Fruit fly (Drosophila melanogaster) whole organism, embryonic: ENCODE results near the gene CG33107.

ENCODE experiments used
- ATbp ChIP-seq: fragments of 200-800 bp; sonication (Bioruptor generic); optimal IDR thresholded peaks from 2 replicates; lab custom pipeline; 2017; ENCODE audit warnings: missing biosample characterization, mild to moderate bottlenecking, missing genetic modification characterization, missing genetic modification reagents
- Abd-B ChIP-seq: fragments of 200-800 bp; sonication (Bioruptor generic); optimal IDR thresholded peaks from 2 replicates; lab custom pipeline; 2018; ENCODE audit warnings: missing biosample characterization, mild to moderate bottlenecking, missing genetic modification characterization, moderate library complexity
- Atf3 ChIP-seq: fragments of 200-800 bp; sonication (Bioruptor generic); optimal IDR thresholded peaks from 3 replicates; lab custom pipeline; 2016; ENCODE audit warnings: missing biosample characterization, missing genetic modification characterization
- Blimp-1 ChIP-seq: fragments of 200-800 bp; sonication (Bioruptor generic); optimal IDR thresholded peaks from 3 replicates; lab custom pipeline; 2018; ENCODE audit warnings: missing biosample characterization, missing genetic modification characterization, mild to moderate bottlenecking, moderate library complexity, missing genetic modification reagents
- CG10654 ChIP-seq: fragments of 200-800 bp; sonication (Bioruptor generic); optimal IDR thresholded peaks from 2 replicates; lab custom pipeline; 2016; ENCODE audit warnings: missing biosample characterization, missing genetic modification characterization
- CG13424 ChIP-seq: fragments of 200-800 bp; sonication (Bioruptor generic); optimal IDR thresholded peaks from 2 replicates; lab custom pipeline; 2019; ENCODE audit warnings: missing biosample characterization, mild to moderate bottlenecking, missing genetic modification characterization, moderate library complexity
- CG15011 ChIP-seq: fragments of 200-800 bp; sonication (Bioruptor generic); optimal IDR thresholded peaks from 3 replicates; lab custom pipeline; 2018; ENCODE audit warnings: missing biosample characterization, mild to moderate bottlenecking, missing genetic modification characterization
- CG15269 ChIP-seq: fragments of 200-800 bp; sonication (Bioruptor generic); optimal IDR thresholded peaks from 2 replicates; lab custom pipeline; 2018; ENCODE audit warnings: missing biosample characterization, mild to moderate bottlenecking, missing genetic modification characterization, moderate library complexity
- CG16779 ChIP-seq: fragments of 200-800 bp; sonication (Bioruptor generic); IDR thresholded peaks from 2 replicates; pipeline ENCODE4 v1.3.6; 2022; ENCODE audit warnings: missing biosample characterization, missing genetic modification characterization
- CG16815 ChIP-seq: fragments of 200-800 bp; sonication (Bioruptor generic); optimal IDR thresholded peaks from 3 replicates; lab custom pipeline; 2017; ENCODE audit warnings: missing biosample characterization, mild to moderate bottlenecking, missing genetic modification characterization
- CG18262 ChIP-seq: fragments of 200-800 bp; optimal IDR thresholded peaks from 3 replicates; lab custom pipeline; 2019; ENCODE audit warnings: missing biosample characterization, mild to moderate bottlenecking, missing genetic modification characterization, moderate library complexity
- CG2202 ChIP-seq: fragments of 200-800 bp; sonication (Bioruptor generic); optimal IDR thresholded peaks from 2 replicates; lab custom pipeline; 2018; ENCODE audit warnings: missing biosample characterization, mild to moderate bottlenecking, missing genetic modification characterization
- CG2875 ChIP-seq: fragments of 200-800 bp; sonication (Bioruptor generic); optimal IDR thresholded peaks from 2 replicates; lab custom pipeline; 2017; ENCODE audit warnings: missing biosample characterization, mild to moderate bottlenecking, missing genetic modification characterization, missing genetic modification reagents
- CG33213 ChIP-seq: fragments of 200-800 bp; sonication (Bioruptor generic); optimal IDR thresholded peaks from 3 replicates; lab custom pipeline; 2016; ENCODE audit warnings: missing biosample characterization, missing genetic modification characterization
- CG3407 ChIP-seq: fragments of 200-800 bp; sonication (Bioruptor generic); optimal IDR thresholded peaks from 2 replicates; lab custom pipeline; 2018; ENCODE audit warnings: missing biosample characterization, mild to moderate bottlenecking, missing genetic modification characterization
- CG4707 ChIP-seq: fragments of 200-800 bp; sonication (Bioruptor generic); optimal IDR thresholded peaks from 2 replicates; lab custom pipeline; 2018; ENCODE audit warnings: missing biosample characterization, mild to moderate bottlenecking, missing genetic modification characterization, moderate library complexity
- CG5245 ChIP-seq: fragments of 200-800 bp; sonication (Bioruptor generic); optimal IDR thresholded peaks from 3 replicates; lab custom pipeline; 2016; ENCODE audit warnings: missing biosample characterization, missing genetic modification characterization
- CG6683 ChIP-seq: fragments of 200-800 bp; sonication (Bioruptor generic); optimal IDR thresholded peaks from 2 replicates; lab custom pipeline; 2017; ENCODE audit warnings: missing biosample characterization, mild to moderate bottlenecking, missing genetic modification characterization, missing genetic modification reagents
- CG8924 ChIP-seq: fragments of 200-800 bp; optimal IDR thresholded peaks from 3 replicates; lab custom pipeline; 2019; ENCODE audit warnings: missing biosample characterization, mild to moderate bottlenecking, missing genetic modification characterization, moderate library complexity
- D ChIP-seq, 2 experiments: fragments of 200-800 bp in 1 of 2; fragments of >200 bp in 1 of 2; sonication (Bioruptor generic) in 1 of 2; optimal IDR thresholded peaks; 2 replicates in 1 of 2; 3 replicates in 1 of 2; lab custom pipeline; 2017; ENCODE audit warnings: mild to moderate bottlenecking in 1 of 2, missing biosample characterization in 1 of 2, missing genetic modification characterization in 1 of 2, missing genetic modification reagents in 1 of 2
- Eip74EF ChIP-seq, 2 experiments: fragments of 200-800 bp in 1 of 2; fragments of >200 bp in 1 of 2; sonication (Bioruptor generic) in 1 of 2; optimal IDR thresholded peaks; 2 replicates each; lab custom pipeline; 2017 to 2019; ENCODE audit warnings: missing biosample characterization in 2 of 2, missing genetic modification characterization in 2 of 2, mild to moderate bottlenecking in 1 of 2, moderate library complexity in 1 of 2
- HLH3B ChIP-seq: fragments of 200-800 bp; sonication (Bioruptor generic); IDR thresholded peaks from 2 replicates; pipeline ENCODE4 v1.3.6; 2022; ENCODE audit warnings: missing biosample characterization, missing genetic modification characterization
- Hr51 ChIP-seq, 2 experiments: fragments of 200-800 bp; sonication (Bioruptor generic); optimal IDR thresholded peaks; 2 replicates in 1 of 2; 3 replicates in 1 of 2; lab custom pipeline; 2016 to 2018; ENCODE audit warnings: missing biosample characterization in 2 of 2, missing genetic modification characterization in 2 of 2, mild to moderate bottlenecking in 1 of 2, moderate library complexity in 1 of 2
- MBD-R2 ChIP-seq: fragments of 200-800 bp; sonication (Bioruptor generic); IDR thresholded peaks from 2 replicates; pipeline ENCODE4 v1.3.6; 2022; ENCODE audit warnings: missing biosample characterization, missing genetic modification characterization
- Med ChIP-seq: fragments of 200-800 bp; sonication (Bioruptor generic); peaks from one replicate; lab custom pipeline; 2016; ENCODE audit warnings: missing biosample characterization, missing genetic modification characterization, mild to moderate bottlenecking, inconsistent platforms, moderate library complexity
- Oli ChIP-seq: fragments of 200-800 bp; sonication (Bioruptor generic); optimal IDR thresholded peaks from 2 replicates; lab custom pipeline; 2018; ENCODE audit warnings: missing biosample characterization, mild to moderate bottlenecking, missing genetic modification characterization, moderate library complexity
- Side ChIP-seq: fragments of 200-800 bp; sonication (Bioruptor generic); optimal IDR thresholded peaks from 2 replicates; lab custom pipeline; 2016; ENCODE audit warnings: missing biosample characterization, missing genetic modification characterization
- Sry-β ChIP-seq: fragments of 200-800 bp; sonication (Bioruptor generic); optimal IDR thresholded peaks from 2 replicates; lab custom pipeline; 2018; ENCODE audit warnings: missing biosample characterization, mild to moderate bottlenecking, missing genetic modification characterization, moderate library complexity
- Vsx1 ChIP-seq: fragments of 200-800 bp; sonication (Bioruptor generic); optimal IDR thresholded peaks from 2 replicates; lab custom pipeline; 2017; ENCODE audit warnings: missing biosample characterization, mild to moderate bottlenecking, missing genetic modification characterization, missing genetic modification reagents
- ase ChIP-seq: fragments of 200-800 bp; sonication (Bioruptor generic); IDR thresholded peaks from 3 replicates; pipeline ENCODE4 v1.3.6; 2022; ENCODE audit warnings: missing biosample characterization, missing genetic modification characterization
- bsh ChIP-seq, 2 experiments: fragments of 200-800 bp; sonication (Bioruptor generic); optimal IDR thresholded peaks; 2 replicates each; lab custom pipeline; 2017 to 2018; ENCODE audit warnings: mild to moderate bottlenecking in 2 of 2, missing biosample characterization in 2 of 2, missing genetic modification characterization in 2 of 2, moderate library complexity in 1 of 2
- cas ChIP-seq: fragments of 200-800 bp; sonication (Bioruptor generic); IDR thresholded peaks from 2 replicates; pipeline ENCODE4 v1.3.6; 2022; ENCODE audit warnings: missing biosample characterization, missing genetic modification characterization
- chif ChIP-seq, 2 experiments: fragments of 200-800 bp; sonication (Bioruptor generic); optimal IDR thresholded peaks; 3 replicates each; lab custom pipeline; 2016; ENCODE audit warnings: missing biosample characterization in 2 of 2, missing genetic modification characterization in 2 of 2
- chm ChIP-seq: fragments of 200-800 bp; sonication (Bioruptor generic); IDR thresholded peaks from 2 replicates; pipeline ENCODE4 v1.3.6; 2022; ENCODE audit warnings: missing biosample characterization, missing genetic modification characterization
- dmrt99B ChIP-seq: fragments of 200-800 bp; sonication (Bioruptor generic); optimal IDR thresholded peaks from 2 replicates; lab custom pipeline; 2018; ENCODE audit warnings: missing biosample characterization, mild to moderate bottlenecking, missing genetic modification characterization, moderate library complexity
- dpn ChIP-seq, 2 experiments: fragments of 200-800 bp; sonication (Bioruptor generic); optimal IDR thresholded peaks; 3 replicates each; lab custom pipeline; 2016; ENCODE audit warnings: missing biosample characterization in 2 of 2, missing genetic modification characterization in 2 of 2
- gfzf ChIP-seq: fragments of 200-800 bp; sonication (Bioruptor generic); optimal IDR thresholded peaks from 2 replicates; lab custom pipeline; 2016; ENCODE audit warnings: missing biosample characterization, mild to moderate bottlenecking, missing genetic modification characterization, moderate library complexity
- grau ChIP-seq: fragments of 200-800 bp; optimal IDR thresholded peaks from 3 replicates; lab custom pipeline; 2019; ENCODE audit warnings: missing biosample characterization, mild to moderate bottlenecking, missing genetic modification characterization, moderate library complexity
- h ChIP-seq: fragments of >200 bp; optimal IDR thresholded peaks from 2 replicates; lab custom pipeline; 2017
- ham ChIP-seq: fragments of 200-800 bp; sonication (Bioruptor generic); IDR thresholded peaks from 2 replicates; pipeline ENCODE4 v1.3.6; 2022; ENCODE audit warnings: missing biosample characterization, missing genetic modification characterization
- hbn ChIP-seq: fragments of 200-800 bp; sonication (Bioruptor generic); IDR thresholded peaks from 2 replicates; pipeline ENCODE4 v1.3.6; 2022; ENCODE audit warnings: missing biosample characterization, missing genetic modification characterization; ENCODE audit not compliant: partially characterized antibody
- hkb ChIP-seq, 2 experiments: fragments of 200-800 bp in 1 of 2; fragments of >200 bp in 1 of 2; sonication (Bioruptor generic) in 1 of 2; IDR thresholded peaks in 1 of 2; optimal IDR thresholded peaks in 1 of 2; 2 replicates each; pipeline versions ENCODE4 v1.3.6 to Lab custom; 2017 to 2022; ENCODE audit warnings: missing biosample characterization in 1 of 2, missing genetic modification characterization in 1 of 2
- jigr1 ChIP-seq: fragments of 200-800 bp; sonication (Bioruptor generic); IDR thresholded peaks from 3 replicates; pipeline ENCODE4 v1.3.6; 2022; ENCODE audit warnings: missing biosample characterization, missing genetic modification characterization
- lola ChIP-seq, 3 experiments: fragments of >200 bp in 2 of 3; fragments of 200-800 bp in 1 of 3; sonication (Bioruptor generic) in 1 of 3; optimal IDR thresholded peaks; 2 replicates each; lab custom pipeline; 2017 to 2019; ENCODE audit warnings: missing biosample characterization in 3 of 3, missing genetic modification characterization in 3 of 3, mild to moderate bottlenecking in 1 of 3, moderate library complexity in 1 of 3
- nerfin-1 ChIP-seq: fragments of 200-800 bp; sonication (Bioruptor generic); optimal IDR thresholded peaks from 3 replicates; lab custom pipeline; 2019; ENCODE audit warnings: missing biosample characterization, mild to moderate bottlenecking, missing genetic modification characterization, moderate library complexity
- otp ChIP-seq: fragments of 200-800 bp; sonication (Bioruptor generic); IDR thresholded peaks from 3 replicates; pipeline ENCODE4, ENCODE4 v1.3.6; 2022; ENCODE audit warnings: missing biosample characterization, missing genetic modification characterization
- ro ChIP-seq: fragments of 200-800 bp; sonication (Bioruptor generic); IDR thresholded peaks from 2 replicates; pipeline ENCODE4 v1.3.6; 2022; ENCODE audit warnings: missing biosample characterization, missing genetic modification characterization
- row ChIP-seq: fragments of 200-800 bp; sonication (Bioruptor generic); IDR thresholded peaks from 3 replicates; pipeline ENCODE4 v1.3.6; 2022; ENCODE audit warnings: missing biosample characterization, missing genetic modification characterization
- ssp ChIP-seq: fragments of 200-800 bp; sonication (Bioruptor generic); IDR thresholded peaks from 2 replicates; pipeline ENCODE4 v1.3.6; 2022; ENCODE audit warnings: missing biosample characterization, missing genetic modification characterization

CG33107 gene

DNA sequence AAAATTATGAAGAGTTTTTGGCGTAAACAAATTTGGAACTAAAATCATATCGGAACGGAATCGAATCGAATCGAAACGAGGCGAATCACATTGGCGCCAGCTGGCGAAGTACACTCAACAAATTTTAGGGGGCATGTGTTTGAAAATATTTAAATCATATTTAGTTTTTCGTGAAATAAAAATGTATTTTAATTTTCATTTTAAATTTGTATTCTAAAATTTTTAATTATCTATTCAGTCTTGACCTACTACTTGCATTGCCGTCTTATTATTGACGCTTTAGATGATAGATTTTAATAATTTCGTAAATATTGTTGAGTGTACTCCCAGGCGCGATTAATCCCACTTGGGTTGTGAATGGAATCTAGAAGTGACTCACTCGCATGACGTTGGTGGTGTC lies 44.7 kb upstream of the CG33107 start (continued):
- TF ChIP-seq otp (GFP tag; lab: Robert Waterston, UW) (no peak), ro (GFP tag; lab: Robert Waterston, UW) (no peak), cas (no peak), Vsx1 (GFP tag; lab: Kevin White, UChicago) (no peak), h (lab: Kevin White, UChicago) (no peak), CG33213 (GFP tag; lab: Kevin White, UChicago) (no peak), ase (no peak), Blimp-1 (GFP tag; lab: Kevin White, UChicago) (peak; percentile 8), CG16815 (GFP tag; lab: Kevin White, UChicago) (no peak), Med (peak; percentile 48), nerfin-1 (tag; lab: Kevin White, UChicago) (no peak), Eip74EF (GFP tag; optimal IDR thresholded peaks at IDR 0.05; lab: Kevin White, UChicago) (peak in 1 of 2 experiments; percentile 16), D (optimal IDR thresholded peaks at IDR 0.05; lab: Kevin White, UChicago) (no peak), D (GFP tag; optimal IDR thresholded peaks at IDR 0.05; lab: Kevin White, UChicago) (no peak), CG18262 (tag; lab: Kevin White, UChicago) (peak; percentile 24), CG3407 (GFP tag; lab: Kevin White, UChicago) (no peak), ATbp (GFP tag; lab: Kevin White, UChicago) (no peak), gfzf (GFP tag; lab: Kevin White, UChicago) (no peak), CG15269 (tag; lab: Kevin White, UChicago) (peak; percentile 25), row (GFP tag; lab: Robert Waterston, UW) (peak; percentile 35; the same call in 2 of the 3 replicates), bsh (GFP tag; optimal IDR thresholded peaks at IDR 0.05; lab: Kevin White, UChicago) (no peak), jigr1 (GFP tag; lab: Robert Waterston, UW) (no peak), Sry-β (GFP tag; lab: Kevin White, UChicago) (no peak), hkb (optimal IDR thresholded peaks at IDR 0.05; lab: Kevin White, UChicago) (no peak), hkb (GFP tag; IDR thresholded peaks at IDR 0.05; lab: Robert Waterston, UW) (no peak), Hr51 (GFP tag; optimal IDR thresholded peaks at IDR 0.05; lab: Kevin White, UChicago) (peak in 1 of 2 experiments; percentile 51), Atf3 (no peak), CG2875 (GFP tag; lab: Kevin White, UChicago) (no peak), CG2202 (tag; lab: Kevin White, UChicago) (no peak), Side (GFP tag; lab: Kevin White, UChicago) (no peak), dpn (GFP tag; optimal IDR thresholded peaks at IDR 0.05; lab: Kevin White, UChicago) (no peak), lola (GFP tag; optimal IDR thresholded peaks at IDR 0.05; lab: Kevin White, UChicago) (no peak), MBD-R2 (GFP tag; lab: Robert Waterston, UW) (no peak), CG15011 (no peak), HLH3B (GFP tag; lab: Robert Waterston, UW) (no peak), chm (GFP tag; lab: Robert Waterston, UW) (no peak), CG8924 (tag; lab: Kevin White, UChicago) (peak; percentile 7), CG13424 (peak; percentile 13), CG4707 (GFP tag; lab: Kevin White, UChicago) (no peak), grau (peak; percentile 36), Oli (tag; lab: Kevin White, UChicago) (no peak), ssp (GFP tag; lab: Robert Waterston, UW) (no peak), CG16779 (GFP tag; lab: Robert Waterston, UW) (no peak), chif (GFP tag; optimal IDR thresholded peaks at IDR 0.05; lab: Kevin White, UChicago) (no peak), ham (GFP tag; lab: Robert Waterston, UW) (no peak), Abd-B (no peak), hbn (GFP tag; lab: Robert Waterston, UW) (no peak), CG6683 (GFP tag; lab: Kevin White, UChicago) (no peak), CG10654 (GFP tag; lab: Kevin White, UChicago) (no peak), CG5245 (GFP tag; lab: Kevin White, UChicago) (no peak), dmrt99B (tag; lab: Kevin White, UChicago) (peak; percentile 33)
